Worm (Caenorhabditis elegans) whole organism, late embryonic: ENCODE data around the gene hsp-43.

Source experiments
- gmeb-2 ChIP-seq: sonication (generic microtip); optimal IDR thresholded peaks from 2 replicates; lab custom pipeline; 2016; ENCODE audit warnings: missing genetic modification characterization, inconsistent platforms, missing compliant biosample characterization
- pqm-1 ChIP-seq: sonication (generic microtip); optimal IDR thresholded peaks from 2 replicates; lab custom pipeline; 2016; ENCODE audit warnings: missing genetic modification characterization, missing compliant biosample characterization
- unc-55 ChIP-seq: sonication (generic microtip); optimal IDR thresholded peaks from 2 replicates; lab custom pipeline; 2017; ENCODE audit warnings: missing biosample characterization, missing genetic modification reagents, missing genetic modification characterization

ce11 chrX:6247013-6247412 lies 11.7 kb upstream of the hsp-43 start:
- TF ChIP-seq unc-55 (GFP tag; lab: Kevin White, UChicago) (no peak), pqm-1 (tag; lab: Kevin White, UChicago) (no peak), gmeb-2 (tag; lab: Kevin White, UChicago) (no peak)
